Worm (Caenorhabditis elegans) whole organism, early embryonic: ENCODE results near the gene irld-48.

Experiments used
- B0310.2 ChIP-seq: sonication (generic microtip); optimal IDR thresholded peaks from 2 replicates; lab custom pipeline; 2016; ENCODE audit warnings: mild to moderate bottlenecking, missing genetic modification characterization, missing compliant biosample characterization
- ama-1 ChIP-seq: fragments of 150-350 bp; optimal IDR thresholded peaks from 2 replicates; lab custom pipeline; 2014
- ceh-13 ChIP-seq: fragments of 200-800 bp; sonication (Bioruptor generic); optimal IDR thresholded peaks from 2 replicates; lab custom pipeline; 2018; ENCODE audit warnings: mild to moderate bottlenecking, missing genetic modification characterization, missing compliant biosample characterization
- ets-7 ChIP-seq: sonication (generic microtip); optimal IDR thresholded peaks from 2 replicates; lab custom pipeline; 2016; ENCODE audit warnings: missing genotype, missing genetic modification characterization, missing compliant biosample characterization
- flt-1 ChIP-seq: fragments of 200-800 bp; sonication (Bioruptor generic); IDR thresholded peaks from 2 replicates; pipeline ENCODE4 v1.3.6; 2022; ENCODE audit warnings: missing genetic modification characterization, missing compliant biosample characterization
- hmbx-1 ChIP-seq: sonication (generic microtip); optimal IDR thresholded peaks from 2 replicates; lab custom pipeline; 2016; ENCODE audit warnings: mild to moderate bottlenecking, missing genetic modification characterization, missing compliant biosample characterization
- hmg-4 ChIP-seq: fragments of 200-800 bp; sonication (Bioruptor generic); optimal IDR thresholded peaks from 2 replicates; lab custom pipeline; 2018; ENCODE audit warnings: mild to moderate bottlenecking, missing genetic modification characterization, missing compliant biosample characterization
- pes-1 ChIP-seq: fragments of 200-800 bp; sonication (Bioruptor generic); IDR thresholded peaks from 2 replicates; pipeline ENCODE4 v1.3.6; 2022; ENCODE audit warnings: missing genetic modification reagents, missing genetic modification characterization, missing compliant biosample characterization
- scrt-1 ChIP-seq: fragments of 200-800 bp; sonication (Bioruptor generic); IDR thresholded peaks from 2 replicates; pipeline ENCODE4 v1.3.6; 2022; ENCODE audit warnings: missing genetic modification characterization, missing compliant biosample characterization
- tbx-37 ChIP-seq: fragments of 200-800 bp; sonication (Bioruptor generic); conservative IDR thresholded peaks from 2 replicates; pipeline ENCODE4 v1.3.6; 2022; ENCODE audit warnings: missing genetic modification reagents, missing genetic modification characterization, missing compliant biosample characterization
- tra-4 ChIP-seq: sonication (generic microtip); optimal IDR thresholded peaks from 2 replicates; lab custom pipeline; 2017; ENCODE audit warnings: missing genetic modification characterization, missing compliant biosample characterization

DNA sequence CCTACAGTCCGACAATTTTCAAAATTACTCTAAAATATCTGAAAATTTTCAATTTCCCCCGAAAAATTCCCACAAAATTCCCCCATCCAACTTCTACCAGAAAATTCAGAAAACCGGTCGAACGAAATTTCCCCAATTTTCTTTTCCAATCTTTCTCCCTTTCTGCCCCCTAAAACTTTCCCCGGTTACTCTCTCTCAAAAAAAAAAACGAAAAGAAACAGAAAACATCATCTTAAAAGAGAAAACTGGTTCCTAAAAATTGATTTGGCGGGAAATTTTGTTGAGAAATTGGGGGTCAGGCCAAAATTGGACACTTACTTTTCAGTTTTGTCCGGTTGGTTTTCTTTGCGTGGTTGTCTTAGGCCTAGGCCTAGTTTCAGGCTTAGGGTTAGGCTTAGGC lies 21.8 kb downstream of the irld-48 start:
- TF ChIP-seq hmg-4 (GFP tag; lab: Kevin White, UChicago) (no peak), ama-1 (lab: Kevin White, UChicago) (no peak), scrt-1 (GFP tag; lab: Robert Waterston, UW) (no peak), B0310.2 (tag; lab: Kevin White, UChicago) (no peak), pes-1 (GFP tag; lab: Robert Waterston, UW) (no peak), flt-1 (GFP tag; lab: Robert Waterston, UW) (no peak), hmbx-1 (tag; lab: Kevin White, UChicago) (no peak), tbx-37 (GFP tag; lab: Robert Waterston, UW) (no peak), ets-7 (tag; lab: Kevin White, UChicago) (no peak), ceh-13 (no peak), tra-4 (tag; lab: Kevin White, UChicago) (no peak)
